Worm (Caenorhabditis elegans) whole organism, young adult: ENCODE results near the gene aman-1.
A peak's percentile ranks its signal among the peaks of the same experiment; 100 is the strongest.

Experiments used
- C06A6.2 ChIP-seq: fragments of 200-800 bp; sonication (Bioruptor generic); conservative IDR thresholded peaks from 2 replicates; pipeline ENCODE4 v1.3.6; 2022; ENCODE audit warnings: missing genetic modification characterization, missing compliant biosample characterization
- C17E4.6 ChIP-seq: fragments of 200-800 bp; sonication (Bioruptor generic); IDR thresholded peaks from 2 replicates; pipeline ENCODE4 v1.3.6; 2022; ENCODE audit warnings: missing genetic modification reagents, missing genetic modification characterization, missing compliant biosample characterization
- F55B11.4 ChIP-seq: sonication (generic microtip); optimal IDR thresholded peaks from 2 replicates; lab custom pipeline; 2016; ENCODE audit warnings: missing compliant biosample characterization, missing genetic modification characterization, borderline replicate concordance; ENCODE audit not compliant: insufficient read depth
- hlh-26 ChIP-seq: fragments of 200-800 bp; sonication (Bioruptor generic); conservative IDR thresholded peaks from 2 replicates; pipeline ENCODE4 v1.3.6; 2022; ENCODE audit warnings: missing genetic modification reagents, missing genetic modification characterization, missing compliant biosample characterization
- mel-28 ChIP-seq: sonication (generic microtip); optimal IDR thresholded peaks from 2 replicates; lab custom pipeline; 2016; ENCODE audit warnings: borderline replicate concordance, mild to moderate bottlenecking, missing genetic modification characterization, missing compliant biosample characterization
- nfya-1 ChIP-seq: sonication (generic microtip); optimal IDR thresholded peaks from 2 replicates; lab custom pipeline; 2017; ENCODE audit warnings: antibody characterized with exemption, missing compliant biosample characterization, missing genetic modification characterization, borderline replicate concordance; ENCODE audit not compliant: insufficient read depth
- nhr-80 ChIP-seq: sonication (generic microtip); optimal IDR thresholded peaks from 2 replicates; lab custom pipeline; 2016; ENCODE audit warnings: missing genetic modification characterization, missing compliant biosample characterization
- pbrm-1 ChIP-seq: fragments of 200-800 bp; sonication (Bioruptor generic); IDR thresholded peaks from 2 replicates; pipeline ENCODE4 v1.3.6; 2022; ENCODE audit warnings: missing genetic modification reagents, missing genetic modification characterization, missing compliant biosample characterization
- pha-4 ChIP-seq: fragments of 150-350 bp; sonication (generic microtip); optimal IDR thresholded peaks from 2 replicates; lab custom pipeline; 2014; ENCODE audit warnings: missing biosample characterization, missing genetic modification reagents, missing genetic modification characterization
- tbx-9 ChIP-seq: sonication (generic microtip); optimal IDR thresholded peaks from 2 replicates; lab custom pipeline; 2016; ENCODE audit warnings: borderline replicate concordance, missing genetic modification characterization, inconsistent platforms, missing compliant biosample characterization
- unc-130 ChIP-seq: sonication (generic microtip); optimal IDR thresholded peaks from 2 replicates; lab custom pipeline; 2016; ENCODE audit warnings: missing genetic modification reagents, missing genetic modification characterization, missing compliant biosample characterization
- zfh-2 ChIP-seq: fragments of 200-800 bp; sonication (Bioruptor generic); conservative IDR thresholded peaks from 2 replicates; pipeline ENCODE4 v1.3.6; 2022; ENCODE audit warnings: missing genetic modification reagents, missing genetic modification characterization, missing compliant biosample characterization
- zim-3 ChIP-seq: sonication (generic microtip); optimal IDR thresholded peaks from 2 replicates; lab custom pipeline; 2017; ENCODE audit warnings: mild to moderate bottlenecking, missing genetic modification characterization, moderate library complexity, missing compliant biosample characterization

ce11 chrX:4698271-4698670 is 34.6 kb upstream of the aman-1 start:
- TF ChIP-seq C06A6.2 (GFP tag; lab: Robert Waterston, UW), result no peak
- TF ChIP-seq pha-4, result no peak
- TF ChIP-seq nfya-1 (tag; lab: Kevin White, UChicago), result no peak
- TF ChIP-seq zim-3 (tag; lab: Kevin White, UChicago), result no peak
- no peak for TF ChIP-seq tbx-9 (tag; lab: Kevin White, UChicago)
- TF ChIP-seq nhr-80 (tag; lab: Kevin White, UChicago), result peak; percentile 72
- TF ChIP-seq hlh-26, result no peak
- no peak for TF ChIP-seq F55B11.4 (tag; lab: Kevin White, UChicago)
- no peak for TF ChIP-seq zfh-2 (GFP tag; lab: Robert Waterston, UW)
- TF ChIP-seq unc-130 (GFP tag; lab: Kevin White, UChicago), result no peak
- no peak for TF ChIP-seq pbrm-1 (GFP tag; lab: Robert Waterston, UW)
- no peak for TF ChIP-seq C17E4.6 (GFP tag; lab: Robert Waterston, UW)
- TF ChIP-seq mel-28 (tag; lab: Kevin White, UChicago), result no peak
